Fruit fly (Drosophila melanogaster): ENCODE data around the gene CG17258.

CG17258 gene

dm6 chr2L:3012780-3013179 lies 22.4 kb downstream of the CG17258 start (continued):
- TF ChIP-seq CG11247 (GFP tag; IDR thresholded peaks at IDR 0.05) (no peak), Ssrp (tag; optimal IDR thresholded peaks at IDR 0.05) (peak; percentile 35), CG6175 (GFP tag; IDR thresholded peaks at IDR 0.05) (no peak), sna (GFP tag; IDR thresholded peaks at IDR 0.05; ENCODE audit: partially characterized antibody) (no peak), sob (GFP tag; IDR thresholded peaks at IDR 0.05) (peak; percentile 35; the same call in 1 of the 2 replicates), CG42726 (GFP tag; IDR thresholded peaks at IDR 0.05; ENCODE audit: partially characterized antibody) (no peak), gce (GFP tag; IDR thresholded peaks at IDR 0.05) (0 out of 3 replicates have a peak, but pooled peaks have one; percentile 29), Atf-2 (GFP tag; optimal IDR thresholded peaks at IDR 0.05) (no peak), Ets65A (GFP tag) (peak; percentile 41), Hr51 (GFP tag; optimal IDR thresholded peaks at IDR 0.05) (no peak), CG17359 (tag; optimal IDR thresholded peaks at IDR 0.05) (no peak), CG5953 (GFP tag; IDR thresholded peaks at IDR 0.05) (no peak), Sry-δ (GFP tag; optimal IDR thresholded peaks at IDR 0.05) (no peak), CG6854 (GFP tag; optimal IDR thresholded peaks at IDR 0.05) (no peak), caup (GFP tag; optimal IDR thresholded peaks at IDR 0.05; ENCODE audit: severe bottlenecking) (no peak), dysf (GFP tag; IDR thresholded peaks at IDR 0.05) (peak; percentile 59; the same call in 2 of the 3 replicates), Xrp1 (GFP tag; IDR thresholded peaks at IDR 0.05) (peak; percentile 58; the same call in 1 of the 2 replicates), gem (tag; optimal IDR thresholded peaks at IDR 0.05) (no peak), pros (GFP tag; optimal IDR thresholded peaks at IDR 0.05) (no peak), nmo (GFP tag; optimal IDR thresholded peaks at IDR 0.05) (peak; percentile 33), zen2 (GFP tag; IDR thresholded peaks at IDR 0.05; ENCODE audit: partially characterized antibody) (no peak), ATbp (GFP tag; optimal IDR thresholded peaks at IDR 0.05) (no peak), CG2202 (tag; optimal IDR thresholded peaks at IDR 0.05) (no peak), usp (GFP tag; optimal IDR thresholded peaks at IDR 0.05) (no peak), Adf1 (GFP tag; IDR thresholded peaks at IDR 0.05) (no peak), sc (optimal IDR thresholded peaks at IDR 0.05) (no peak), sc (GFP tag; optimal IDR thresholded peaks at IDR 0.05) (no peak), CG17186 (GFP tag; optimal IDR thresholded peaks at IDR 0.05) (no peak), CG17385 (GFP tag; optimal IDR thresholded peaks at IDR 0.05) (no peak), HLH4C (GFP tag; IDR thresholded peaks at IDR 0.05; ENCODE audit: partially characterized antibody) (no peak), Drgx (GFP tag; IDR thresholded peaks at IDR 0.05) (peak; percentile 76), CG10654 (GFP tag; optimal IDR thresholded peaks at IDR 0.05) (no peak), BEAF-32 (GFP tag; optimal IDR thresholded peaks at IDR 0.05) (no peak), unc-4 (GFP tag; IDR thresholded peaks at IDR 0.05; ENCODE audit: partially characterized antibody) (no peak), CG14860 (GFP tag; IDR thresholded peaks at IDR 0.05; ENCODE audit: partially characterized antibody) (no peak), dpn (GFP tag; optimal IDR thresholded peaks at IDR 0.05) (no peak), CG30431 (GFP tag; optimal IDR thresholded peaks at IDR 0.05) (peak; percentile 18), lmd (GFP tag; IDR thresholded peaks at IDR 0.05) (peak; percentile 44; the same call in 1 of the 2 replicates), z (GFP tag; IDR thresholded peaks at IDR 0.05) (no peak), ken (GFP tag; IDR thresholded peaks at IDR 0.05) (peak; percentile 38; the same call in 1 of the 3 replicates), cad (GFP tag; optimal IDR thresholded peaks at IDR 0.05) (no peak), gt (GFP tag; IDR thresholded peaks at IDR 0.05) (no peak), ERR (GFP tag; optimal IDR thresholded peaks at IDR 0.05) (no peak), nerfin-2 (GFP tag; IDR thresholded peaks at IDR 0.05; ENCODE audit: partially characterized antibody) (no peak), wdn (GFP tag; IDR thresholded peaks at IDR 0.05) (no peak), ara (GFP tag; IDR thresholded peaks at IDR 0.05) (peak; percentile 48), CG9727 (GFP tag; optimal IDR thresholded peaks at IDR 0.05) (peak; percentile 35), CrebB (tag; optimal IDR thresholded peaks at IDR 0.05) (no peak), sisA (GFP tag; IDR thresholded peaks at IDR 0.05) (peak; percentile 64), CG17568 (GFP tag; optimal IDR thresholded peaks at IDR 0.05) (no peak), ind (GFP tag; optimal IDR thresholded peaks at IDR 0.05) (peak; percentile 29)
